Fruit fly (Drosophila melanogaster) whole organism, embryonic: ENCODE measurements around the gene bon.
A peak's percentile ranks its signal among the peaks of the same experiment; 100 is the strongest.

ENCODE experiments used
- Blimp-1 ChIP-seq: fragments of 200-800 bp; sonication (Bioruptor generic); optimal IDR thresholded peaks from 3 replicates; lab custom pipeline; 2018; ENCODE audit warnings: missing biosample characterization, missing genetic modification characterization, mild to moderate bottlenecking, moderate library complexity, missing genetic modification reagents
- CG10431 ChIP-seq: fragments of 200-800 bp; sonication (Bioruptor generic); optimal IDR thresholded peaks from 3 replicates; lab custom pipeline; 2018; ENCODE audit warnings: missing biosample characterization, mild to moderate bottlenecking, missing genetic modification characterization
- CG11093 ChIP-seq: fragments of 200-800 bp; sonication (Bioruptor generic); IDR thresholded peaks from 3 replicates; pipeline ENCODE4 v1.3.6; 2022; ENCODE audit warnings: missing biosample characterization, missing genetic modification characterization
- CG13123 ChIP-seq: fragments of 200-800 bp; sonication (Bioruptor generic); optimal IDR thresholded peaks from 2 replicates; lab custom pipeline; 2016; ENCODE audit warnings: missing biosample characterization, missing genetic modification characterization
- CG14050 ChIP-seq: fragments of 200-800 bp; sonication (Bioruptor generic); IDR thresholded peaks from 3 replicates; pipeline ENCODE4 v1.3.6; 2022; ENCODE audit warnings: missing biosample characterization, missing genetic modification characterization
- CG16779 ChIP-seq: fragments of 200-800 bp; sonication (Bioruptor generic); IDR thresholded peaks from 2 replicates; pipeline ENCODE4 v1.3.6; 2022; ENCODE audit warnings: missing biosample characterization, missing genetic modification characterization
- CG17385 ChIP-seq: fragments of 200-800 bp; sonication (Bioruptor generic); optimal IDR thresholded peaks from 3 replicates; lab custom pipeline; 2018; ENCODE audit warnings: missing biosample characterization, mild to moderate bottlenecking, missing genetic modification characterization
- CG17612 ChIP-seq: fragments of 200-800 bp; sonication (Bioruptor generic); IDR thresholded peaks from 2 replicates; pipeline ENCODE4 v1.3.6; 2022; ENCODE audit warnings: missing biosample characterization, missing genetic modification characterization
- CG1792 ChIP-seq: fragments of 200-800 bp; sonication (Bioruptor generic); optimal IDR thresholded peaks from 2 replicates; lab custom pipeline; 2016; ENCODE audit warnings: missing biosample characterization, missing genetic modification characterization
- CG2199 ChIP-seq: fragments of 200-800 bp; sonication (Bioruptor generic); IDR thresholded peaks from 3 replicates; pipeline ENCODE4 v1.3.6; 2022; ENCODE audit warnings: missing biosample characterization, missing genetic modification characterization
- CG2678 ChIP-seq: fragments of 200-800 bp; sonication (Bioruptor generic); optimal IDR thresholded peaks from 3 replicates; lab custom pipeline; 2019; ENCODE audit warnings: missing biosample characterization, mild to moderate bottlenecking, missing genetic modification characterization, moderate library complexity
- CG2889 ChIP-seq: fragments of 200-800 bp; sonication (Bioruptor generic); IDR thresholded peaks from 3 replicates; pipeline ENCODE4 v1.3.6; 2022; ENCODE audit warnings: missing biosample characterization, missing genetic modification characterization
- CG30403 ChIP-seq: fragments of 200-800 bp; sonication (Bioruptor generic); optimal IDR thresholded peaks from 3 replicates; lab custom pipeline; 2016; ENCODE audit warnings: missing biosample characterization, missing genetic modification characterization
- CG31441 ChIP-seq: fragments of 200-800 bp; sonication (Bioruptor generic); IDR thresholded peaks from 2 replicates; pipeline ENCODE4 v1.3.6; 2022; ENCODE audit warnings: missing biosample characterization, missing genetic modification characterization
- CG33213 ChIP-seq: fragments of 200-800 bp; sonication (Bioruptor generic); optimal IDR thresholded peaks from 3 replicates; lab custom pipeline; 2016; ENCODE audit warnings: missing biosample characterization, missing genetic modification characterization
- CG4282 ChIP-seq: fragments of 200-800 bp; sonication (Bioruptor generic); optimal IDR thresholded peaks from 2 replicates; lab custom pipeline; 2016; ENCODE audit warnings: missing biosample characterization, missing genetic modification characterization
- CG4424 ChIP-seq: fragments of 200-800 bp; sonication (Bioruptor generic); optimal IDR thresholded peaks from 3 replicates; lab custom pipeline; 2016; ENCODE audit warnings: missing biosample characterization, missing genetic modification characterization
- CG6654 ChIP-seq: fragments of 200-800 bp; sonication (Bioruptor generic); optimal IDR thresholded peaks from 2 replicates; lab custom pipeline; 2017; ENCODE audit warnings: missing biosample characterization, mild to moderate bottlenecking, missing genetic modification characterization
- CG6791 ChIP-seq: fragments of 200-800 bp; sonication (Bioruptor generic); IDR thresholded peaks from 3 replicates; pipeline ENCODE4 v1.3.6; 2022; ENCODE audit warnings: missing biosample characterization, missing genetic modification characterization; ENCODE audit not compliant: partially characterized antibody
- CG8388 ChIP-seq: fragments of 200-800 bp; sonication (Bioruptor generic); optimal IDR thresholded peaks from 2 replicates; lab custom pipeline; 2019; ENCODE audit warnings: missing biosample characterization, mild to moderate bottlenecking, missing genetic modification characterization, moderate library complexity
- CG9727 ChIP-seq: fragments of 200-800 bp; sonication (Bioruptor generic); optimal IDR thresholded peaks from 3 replicates; lab custom pipeline; 2017; ENCODE audit warnings: missing biosample characterization, mild to moderate bottlenecking, missing genetic modification characterization
- E2f1 ChIP-seq: fragments of 200-800 bp; sonication (Bioruptor generic); IDR thresholded peaks from 2 replicates; pipeline ENCODE4 v1.3.6; 2022; ENCODE audit warnings: missing biosample characterization, missing genetic modification characterization
- ERR ChIP-seq: fragments of 200-800 bp; sonication (Bioruptor generic); optimal IDR thresholded peaks from 2 replicates; lab custom pipeline; 2016; ENCODE audit warnings: missing biosample characterization, missing genetic modification characterization
- Eip74EF ChIP-seq, 2 experiments: fragments of 200-800 bp in 1 of 2; fragments of >200 bp in 1 of 2; sonication (Bioruptor generic) in 1 of 2; optimal IDR thresholded peaks; 2 replicates each; lab custom pipeline; 2017 to 2019; ENCODE audit warnings: missing biosample characterization in 2 of 2, missing genetic modification characterization in 2 of 2, mild to moderate bottlenecking in 1 of 2, moderate library complexity in 1 of 2
- Elba2 ChIP-seq: fragments of 200-800 bp; sonication (Bioruptor generic); optimal IDR thresholded peaks from 3 replicates; lab custom pipeline; 2016; ENCODE audit warnings: missing biosample characterization, missing genetic modification characterization
- HLH54F ChIP-seq: fragments of 200-800 bp; sonication (Bioruptor generic); optimal IDR thresholded peaks from 3 replicates; lab custom pipeline; 2016; ENCODE audit warnings: missing biosample characterization, missing genetic modification characterization
- HLHmδ ChIP-seq: fragments of 200-800 bp; sonication (Bioruptor generic); optimal IDR thresholded peaks from 2 replicates; lab custom pipeline; 2018; ENCODE audit warnings: missing biosample characterization, mild to moderate bottlenecking, missing genetic modification characterization, moderate library complexity
- Hr51 ChIP-seq, 2 experiments: fragments of 200-800 bp; sonication (Bioruptor generic); optimal IDR thresholded peaks; 2 replicates in 1 of 2; 3 replicates in 1 of 2; lab custom pipeline; 2016 to 2018; ENCODE audit warnings: missing biosample characterization in 2 of 2, missing genetic modification characterization in 2 of 2, mild to moderate bottlenecking in 1 of 2, moderate library complexity in 1 of 2
- Meics ChIP-seq: fragments of 200-800 bp; sonication (Bioruptor generic); optimal IDR thresholded peaks from 2 replicates; lab custom pipeline; 2017; ENCODE audit warnings: missing biosample characterization, mild to moderate bottlenecking, missing genetic modification characterization
- Neu2 ChIP-seq: fragments of 200-800 bp; sonication (Bioruptor generic); optimal IDR thresholded peaks from 3 replicates; lab custom pipeline; 2016; ENCODE audit warnings: missing biosample characterization, missing genetic modification characterization, borderline replicate concordance
- Rx ChIP-seq: fragments of 200-800 bp; sonication (Bioruptor generic); IDR thresholded peaks from 2 replicates; pipeline ENCODE4 v1.3.6; 2022; ENCODE audit warnings: missing biosample characterization, missing genetic modification characterization
- Xrp1 ChIP-seq: fragments of 200-800 bp; sonication (Bioruptor generic); IDR thresholded peaks from 2 replicates; pipeline ENCODE4 v1.3.6; 2022; ENCODE audit warnings: missing biosample characterization, missing genetic modification characterization
- ci ChIP-seq: fragments of 200-800 bp; sonication (Bioruptor generic); IDR thresholded peaks from 3 replicates; pipeline ENCODE4 v1.3.6; 2022; ENCODE audit warnings: missing biosample characterization, missing genetic modification characterization
- da ChIP-seq: fragments of 200-800 bp; sonication (Bioruptor generic); optimal IDR thresholded peaks from 2 replicates; lab custom pipeline; 2016; ENCODE audit warnings: missing biosample characterization, missing genetic modification characterization
- dan ChIP-seq: fragments of 200-800 bp; sonication (Bioruptor generic); IDR thresholded peaks from 2 replicates; pipeline ENCODE4 v1.3.6; 2022; ENCODE audit warnings: missing biosample characterization, missing genetic modification characterization
- dpn ChIP-seq, 2 experiments: fragments of 200-800 bp; sonication (Bioruptor generic); optimal IDR thresholded peaks; 3 replicates each; lab custom pipeline; 2016; ENCODE audit warnings: missing biosample characterization in 2 of 2, missing genetic modification characterization in 2 of 2
- gsb ChIP-seq: fragments of 200-800 bp; sonication (Bioruptor generic); IDR thresholded peaks from 2 replicates; pipeline ENCODE4 v1.3.6; 2022; ENCODE audit warnings: missing biosample characterization, missing genetic modification characterization
- gsb-n ChIP-seq: fragments of 200-800 bp; sonication (Bioruptor generic); optimal IDR thresholded peaks from 3 replicates; lab custom pipeline; 2018; ENCODE audit warnings: missing biosample characterization, mild to moderate bottlenecking, missing genetic modification characterization
- hkb ChIP-seq, 2 experiments: fragments of 200-800 bp in 1 of 2; fragments of >200 bp in 1 of 2; sonication (Bioruptor generic) in 1 of 2; IDR thresholded peaks in 1 of 2; optimal IDR thresholded peaks in 1 of 2; 2 replicates each; pipeline versions ENCODE4 v1.3.6 to Lab custom; 2017 to 2022; ENCODE audit warnings: missing biosample characterization in 1 of 2, missing genetic modification characterization in 1 of 2
- inv ChIP-seq: fragments of 200-800 bp; sonication (Bioruptor generic); IDR thresholded peaks from 2 replicates; pipeline ENCODE4 v1.3.6; 2022; ENCODE audit warnings: missing biosample characterization, missing genetic modification characterization; ENCODE audit not compliant: partially characterized antibody
- jigr1 ChIP-seq: fragments of 200-800 bp; sonication (Bioruptor generic); IDR thresholded peaks from 3 replicates; pipeline ENCODE4 v1.3.6; 2022; ENCODE audit warnings: missing biosample characterization, missing genetic modification characterization
- jing ChIP-seq: fragments of 200-800 bp; sonication (Bioruptor generic); optimal IDR thresholded peaks from 2 replicates; lab custom pipeline; 2018; ENCODE audit warnings: missing biosample characterization, mild to moderate bottlenecking, missing genetic modification characterization
- lola ChIP-seq, 3 experiments: fragments of >200 bp in 2 of 3; fragments of 200-800 bp in 1 of 3; sonication (Bioruptor generic) in 1 of 3; optimal IDR thresholded peaks; 2 replicates each; lab custom pipeline; 2017 to 2019; ENCODE audit warnings: missing biosample characterization in 3 of 3, missing genetic modification characterization in 3 of 3, mild to moderate bottlenecking in 1 of 3, moderate library complexity in 1 of 3
- maf-S ChIP-seq: fragments of 200-800 bp; sonication (Bioruptor generic); optimal IDR thresholded peaks from 2 replicates; lab custom pipeline; 2016; ENCODE audit warnings: missing biosample characterization, missing genetic modification characterization
- pita ChIP-seq: fragments of 200-800 bp; sonication (Bioruptor generic); optimal IDR thresholded peaks from 2 replicates; lab custom pipeline; 2017; ENCODE audit warnings: missing biosample characterization, mild to moderate bottlenecking, missing genetic modification characterization
- sima ChIP-seq: fragments of 200-800 bp; sonication (Bioruptor generic); optimal IDR thresholded peaks from 2 replicates; lab custom pipeline; 2016; ENCODE audit warnings: missing biosample characterization, missing genetic modification characterization
- usp ChIP-seq: fragments of >200 bp; optimal IDR thresholded peaks from 2 replicates; lab custom pipeline; 2017; ENCODE audit warnings: missing biosample characterization, missing genetic modification characterization
- yki ChIP-seq: fragments of >200 bp; optimal IDR thresholded peaks from 3 replicates; lab custom pipeline; 2018

Gene bon

dm6 chr3R:20550632-20551486 lies 42.1 kb upstream of the bon start (continued):
- TF ChIP-seq hkb (optimal IDR thresholded peaks at IDR 0.05; lab: Kevin White, UChicago) (no peak), hkb (GFP tag; IDR thresholded peaks at IDR 0.05; lab: Robert Waterston, UW) (peak; percentile 83), CG8388 (peak; percentile 7), gsb-n (tag; lab: Kevin White, UChicago) (peak; percentile 63), ci (peak; percentile 87), CG14050 (GFP tag; lab: Robert Waterston, UW) (peak; percentile 22; the same call in 1 of the 3 replicates), dan (no peak), CG31441 (GFP tag; lab: Robert Waterston, UW) (no peak; the same call in 1 of the 2 replicates), CG33213 (peak; percentile 46), Hr51 (GFP tag; optimal IDR thresholded peaks at IDR 0.05; lab: Kevin White, UChicago) (peak; percentile 28 to 44), CG2889 (0 out of 3 replicates have a peak, but pooled peaks have one; percentile 41), CG17385 (GFP tag; lab: Kevin White, UChicago) (peak; percentile 74), CG2678 (peak; percentile 68), HLHmδ (GFP tag; lab: Kevin White, UChicago) (peak; percentile 99), CG1792 (peak; percentile 49), CG9727 (GFP tag; lab: Kevin White, UChicago) (peak; percentile 55), usp (GFP tag; lab: Kevin White, UChicago) (no peak), Neu2 (no peak), sima (GFP tag; lab: Kevin White, UChicago) (no peak), HLH54F (GFP tag; lab: Kevin White, UChicago) (no peak), jing (GFP tag; lab: Kevin White, UChicago) (no peak), inv (peak; percentile 95), maf-S (peak; percentile 72), pita (GFP tag; lab: Kevin White, UChicago) (no peak), da (peak; percentile 75), Elba2 (GFP tag; lab: Kevin White, UChicago) (no peak), Meics (GFP tag; lab: Kevin White, UChicago) (peak; percentile 21), ERR (peak; percentile 65), Xrp1 (GFP tag; lab: Robert Waterston, UW) (peak; percentile 84), CG6791 (peak; percentile 99), lola (GFP tag; optimal IDR thresholded peaks at IDR 0.05; lab: Kevin White, UChicago) (peak in 1 of 3 experiments; percentile 47), CG16779 (GFP tag; lab: Robert Waterston, UW) (no peak), jigr1 (GFP tag; lab: Robert Waterston, UW) (no peak), Eip74EF (GFP tag; optimal IDR thresholded peaks at IDR 0.05; lab: Kevin White, UChicago) (peak in 1 of 2 experiments; percentile 67), CG30403 (no peak), CG13123 (peak; percentile 28), CG2199 (GFP tag; lab: Robert Waterston, UW) (0 out of 3 replicates have a peak, but pooled peaks have one; percentile 7), CG4282 (peak; percentile 6), dpn (GFP tag; optimal IDR thresholded peaks at IDR 0.05; lab: Kevin White, UChicago) (peak; percentile 26 to 35), CG11093 (GFP tag; lab: Robert Waterston, UW) (no peak; the same call in 2 of the 3 replicates), CG6654 (peak; percentile 2), yki (lab: Kevin White, UChicago) (no peak), CG17612 (GFP tag; lab: Robert Waterston, UW) (no peak), Rx (GFP tag; lab: Robert Waterston, UW) (no peak), CG10431 (peak; percentile 88), gsb (GFP tag; lab: Robert Waterston, UW) (peak; percentile 36; the same call in 1 of the 2 replicates), Blimp-1 (peak; percentile 54), E2f1 (GFP tag; lab: Robert Waterston, UW) (0 out of 2 replicates have a peak, but pooled peaks have one; percentile 5), CG4424 (GFP tag; lab: Kevin White, UChicago) (no peak)
